Fruit fly (Drosophila melanogaster) whole organism, embryonic: Measurements from ENCODE around the gene TFAM.

Experiments
- Aef1 ChIP-seq: fragments of 200-800 bp; sonication (Bioruptor generic); IDR thresholded peaks from 3 replicates; pipeline ENCODE4 v1.3.6; 2022; ENCODE audit warnings: missing biosample characterization, missing genetic modification characterization
- Atf6 ChIP-seq: fragments of 200-800 bp; sonication (Bioruptor generic); IDR thresholded peaks from 2 replicates; pipeline ENCODE4 v1.3.6; 2022; ENCODE audit warnings: missing biosample characterization, missing genetic modification characterization
- CG1024 ChIP-seq: fragments of 200-800 bp; sonication (Bioruptor generic); IDR thresholded peaks from 2 replicates; pipeline ENCODE4 v1.3.6; 2022; ENCODE audit warnings: missing biosample characterization, missing genetic modification characterization
- CG1233 ChIP-seq: fragments of 200-800 bp; sonication (Bioruptor generic); optimal IDR thresholded peaks from 4 replicates; lab custom pipeline; 2018; ENCODE audit warnings: missing biosample characterization, mild to moderate bottlenecking, missing genetic modification characterization
- CG14014 ChIP-seq: fragments of 200-800 bp; sonication (Bioruptor generic); IDR thresholded peaks from 2 replicates; pipeline ENCODE4 v1.3.6; 2022; ENCODE audit warnings: missing biosample characterization, missing genetic modification characterization
- CG18476 ChIP-seq: fragments of 200-800 bp; sonication (Bioruptor generic); optimal IDR thresholded peaks from 2 replicates; lab custom pipeline; 2016; ENCODE audit warnings: missing biosample characterization, mild to moderate bottlenecking, missing genetic modification characterization
- CG2202 ChIP-seq: fragments of 200-800 bp; sonication (Bioruptor generic); optimal IDR thresholded peaks from 2 replicates; lab custom pipeline; 2018; ENCODE audit warnings: missing biosample characterization, mild to moderate bottlenecking, missing genetic modification characterization
- CG2712 ChIP-seq: fragments of 200-800 bp; optimal IDR thresholded peaks from 3 replicates; lab custom pipeline; 2019; ENCODE audit warnings: missing biosample characterization, mild to moderate bottlenecking, missing genetic modification characterization, moderate library complexity
- CG32767 ChIP-seq: fragments of 200-800 bp; sonication (Bioruptor generic); IDR thresholded peaks from 2 replicates; pipeline ENCODE4 v1.3.6; 2022; ENCODE audit warnings: missing biosample characterization, missing genetic modification characterization
- CG3407 ChIP-seq: fragments of 200-800 bp; sonication (Bioruptor generic); optimal IDR thresholded peaks from 2 replicates; lab custom pipeline; 2018; ENCODE audit warnings: missing biosample characterization, mild to moderate bottlenecking, missing genetic modification characterization
- CG4404 ChIP-seq: fragments of 200-800 bp; sonication (Bioruptor generic); IDR thresholded peaks from 2 replicates; pipeline ENCODE4 v1.3.6; 2022; ENCODE audit warnings: missing biosample characterization, missing genetic modification characterization
- CG4617 ChIP-seq: fragments of 200-800 bp; sonication (Bioruptor generic); optimal IDR thresholded peaks from 3 replicates; lab custom pipeline; 2016; ENCODE audit warnings: missing biosample characterization, missing genetic modification characterization, borderline replicate concordance
- CG6254 ChIP-seq: fragments of 200-800 bp; sonication (Bioruptor generic); optimal IDR thresholded peaks from 3 replicates; lab custom pipeline; 2017; ENCODE audit warnings: mild to moderate bottlenecking, missing biosample characterization, missing genetic modification reagents, missing genetic modification characterization
- CG7372 ChIP-seq: fragments of 200-800 bp; sonication (Bioruptor generic); IDR thresholded peaks from 2 replicates; pipeline ENCODE4 v1.3.6; 2022; ENCODE audit warnings: missing biosample characterization, missing genetic modification characterization
- CG8290 ChIP-seq, 3 experiments: fragments of 200-800 bp; sonication (Bioruptor generic); optimal IDR thresholded peaks; 2 replicates each; lab custom pipeline; 2016 to 2019; ENCODE audit warnings: missing biosample characterization in 3 of 3, missing genetic modification characterization in 3 of 3, mild to moderate bottlenecking in 2 of 3, moderate library complexity in 1 of 3
- CG8924 ChIP-seq: fragments of 200-800 bp; optimal IDR thresholded peaks from 3 replicates; lab custom pipeline; 2019; ENCODE audit warnings: missing biosample characterization, mild to moderate bottlenecking, missing genetic modification characterization, moderate library complexity
- Camta ChIP-seq: fragments of 200-800 bp; sonication (Bioruptor generic); optimal IDR thresholded peaks from 2 replicates; lab custom pipeline; 2016; ENCODE audit warnings: missing biosample characterization, missing genetic modification characterization
- CkIIα-i1 ChIP-seq: fragments of 200-800 bp; sonication (Bioruptor generic); IDR thresholded peaks from 2 replicates; pipeline ENCODE4 v1.3.6; 2022; ENCODE audit warnings: missing biosample characterization, missing genetic modification characterization
- CrebB ChIP-seq: fragments of 200-800 bp; sonication (Bioruptor generic); optimal IDR thresholded peaks from 3 replicates; lab custom pipeline; 2018; ENCODE audit warnings: missing biosample characterization, mild to moderate bottlenecking, missing genetic modification characterization
- Eip74EF ChIP-seq, 2 experiments: fragments of 200-800 bp in 1 of 2; fragments of >200 bp in 1 of 2; sonication (Bioruptor generic) in 1 of 2; optimal IDR thresholded peaks; 2 replicates each; lab custom pipeline; 2017 to 2019; ENCODE audit warnings: missing biosample characterization in 2 of 2, missing genetic modification characterization in 2 of 2, mild to moderate bottlenecking in 1 of 2, moderate library complexity in 1 of 2
- Ets97D ChIP-seq: fragments of 200-800 bp; sonication (Bioruptor generic); optimal IDR thresholded peaks from 3 replicates; lab custom pipeline; 2016; ENCODE audit warnings: missing biosample characterization, missing genetic modification characterization
- Gug ChIP-seq: fragments of 200-800 bp; sonication (Bioruptor generic); IDR thresholded peaks from 4 replicates; pipeline ENCODE4 v1.3.6; 2022; ENCODE audit warnings: missing biosample characterization, missing genetic modification characterization
- HLH4C ChIP-seq: fragments of 200-800 bp; sonication (Bioruptor generic); IDR thresholded peaks from 3 replicates; pipeline ENCODE4 v1.3.6; 2022; ENCODE audit warnings: missing biosample characterization, missing genetic modification characterization; ENCODE audit not compliant: partially characterized antibody
- Hr78 ChIP-seq, 2 experiments: fragments of 200-800 bp in 1 of 2; fragments of >200 bp in 1 of 2; sonication (Bioruptor generic) in 1 of 2; optimal IDR thresholded peaks; 2 replicates each; lab custom pipeline; 2017 to 2019; ENCODE audit warnings: missing biosample characterization in 2 of 2, missing genetic modification characterization in 2 of 2, mild to moderate bottlenecking in 1 of 2, moderate library complexity in 1 of 2
- Kr ChIP-seq: fragments of 200-800 bp; sonication (Bioruptor generic); optimal IDR thresholded peaks from 2 replicates; lab custom pipeline; 2017; ENCODE audit warnings: missing biosample characterization, mild to moderate bottlenecking, missing genetic modification characterization
- MBD-R2 ChIP-seq: fragments of 200-800 bp; sonication (Bioruptor generic); IDR thresholded peaks from 2 replicates; pipeline ENCODE4 v1.3.6; 2022; ENCODE audit warnings: missing biosample characterization, missing genetic modification characterization
- MESR4 ChIP-seq: fragments of 200-800 bp; sonication (Bioruptor generic); optimal IDR thresholded peaks from 2 replicates; lab custom pipeline; 2018; ENCODE audit warnings: missing biosample characterization, mild to moderate bottlenecking, missing genetic modification characterization, moderate library complexity
- Ssrp ChIP-seq: fragments of 200-800 bp; sonication (Bioruptor generic); optimal IDR thresholded peaks from 2 replicates; lab custom pipeline; 2018; ENCODE audit warnings: missing biosample characterization, mild to moderate bottlenecking, missing genetic modification characterization, moderate library complexity
- Usf ChIP-seq: fragments of 200-800 bp; sonication (Bioruptor generic); optimal IDR thresholded peaks from 2 replicates; lab custom pipeline; 2017; ENCODE audit warnings: missing genotype, missing biosample characterization, missing genetic modification characterization
- Xbp1 ChIP-seq: fragments of 200-800 bp; sonication (Bioruptor generic); optimal IDR thresholded peaks from 3 replicates; lab custom pipeline; 2016; ENCODE audit warnings: missing biosample characterization, mild to moderate bottlenecking, missing genetic modification characterization
- abd-A ChIP-seq: fragments of 200-800 bp; sonication (Bioruptor generic); optimal IDR thresholded peaks from 3 replicates; lab custom pipeline; 2019; ENCODE audit warnings: missing biosample characterization, mild to moderate bottlenecking, missing genetic modification characterization, moderate library complexity
- cg ChIP-seq: fragments of 200-800 bp; sonication (Bioruptor generic); optimal IDR thresholded peaks from 3 replicates; lab custom pipeline; 2019; ENCODE audit warnings: missing biosample characterization, mild to moderate bottlenecking, missing genetic modification characterization, moderate library complexity
- chm ChIP-seq: fragments of 200-800 bp; sonication (Bioruptor generic); IDR thresholded peaks from 2 replicates; pipeline ENCODE4 v1.3.6; 2022; ENCODE audit warnings: missing biosample characterization, missing genetic modification characterization
- corto ChIP-seq: fragments of 200-800 bp; sonication (Bioruptor generic); optimal IDR thresholded peaks from 2 replicates; lab custom pipeline; 2016; ENCODE audit warnings: missing biosample characterization, mild to moderate bottlenecking, missing genetic modification characterization, moderate library complexity
- dati ChIP-seq: fragments of 200-800 bp; sonication (Bioruptor generic); IDR thresholded peaks from 2 replicates; pipeline ENCODE4 v1.3.6; 2022; ENCODE audit warnings: missing biosample characterization, missing genetic modification characterization
- dmrt11E ChIP-seq: fragments of 200-800 bp; sonication (Bioruptor generic); optimal IDR thresholded peaks from 3 replicates; lab custom pipeline; 2018; ENCODE audit warnings: missing biosample characterization, mild to moderate bottlenecking, missing genetic modification characterization, moderate library complexity
- grn ChIP-seq: fragments of 200-800 bp; sonication (Bioruptor generic); optimal IDR thresholded peaks from 3 replicates; lab custom pipeline; 2017; ENCODE audit warnings: missing biosample characterization, missing genetic modification characterization
- gro ChIP-seq: fragments of 200-800 bp; sonication (Bioruptor generic); optimal IDR thresholded peaks from 2 replicates; lab custom pipeline; 2016; ENCODE audit warnings: missing biosample characterization, missing genetic modification characterization
- org-1 ChIP-seq: fragments of 200-800 bp; sonication (Bioruptor generic); optimal IDR thresholded peaks from 2 replicates; lab custom pipeline; 2017; ENCODE audit warnings: missing biosample characterization, missing genetic modification characterization
- pb ChIP-seq: fragments of 200-800 bp; sonication (Bioruptor generic); optimal IDR thresholded peaks from 3 replicates; lab custom pipeline; 2016; ENCODE audit warnings: missing biosample characterization, missing genetic modification characterization
- pita ChIP-seq: fragments of 200-800 bp; sonication (Bioruptor generic); optimal IDR thresholded peaks from 2 replicates; lab custom pipeline; 2017; ENCODE audit warnings: missing biosample characterization, mild to moderate bottlenecking, missing genetic modification characterization
- pnt ChIP-seq: fragments of 200-800 bp; sonication (Bioruptor generic); optimal IDR thresholded peaks from 3 replicates; lab custom pipeline; 2016; ENCODE audit warnings: missing biosample characterization, missing genetic modification characterization
- seq ChIP-seq: fragments of 200-800 bp; sonication (Bioruptor generic); IDR thresholded peaks from 2 replicates; pipeline ENCODE4 v1.3.6; 2022; ENCODE audit warnings: missing biosample characterization, missing genetic modification characterization
- slp2 ChIP-seq: fragments of 200-800 bp; sonication (Bioruptor generic); optimal IDR thresholded peaks from 2 replicates; lab custom pipeline; 2016; ENCODE audit warnings: missing biosample characterization, missing genetic modification characterization
- sqz ChIP-seq: fragments of 200-800 bp; sonication (Bioruptor generic); optimal IDR thresholded peaks from 3 replicates; lab custom pipeline; 2018; ENCODE audit warnings: missing biosample characterization, mild to moderate bottlenecking, missing genetic modification characterization
- sr ChIP-seq: fragments of 200-800 bp; sonication (Bioruptor generic); IDR thresholded peaks from 3 replicates; pipeline ENCODE4 v1.3.6; 2022; ENCODE audit warnings: missing biosample characterization, missing genetic modification characterization
- tgo ChIP-seq: fragments of 200-800 bp; sonication (Bioruptor generic); IDR thresholded peaks from 3 replicates; pipeline ENCODE4 v1.3.6; 2022; ENCODE audit warnings: missing biosample characterization, missing genetic modification characterization
- unpg ChIP-seq: fragments of 200-800 bp; sonication (Bioruptor generic); optimal IDR thresholded peaks from 3 replicates; lab custom pipeline; 2018; ENCODE audit warnings: missing biosample characterization, mild to moderate bottlenecking, missing genetic modification characterization, moderate library complexity

The TFAM gene

DNA sequence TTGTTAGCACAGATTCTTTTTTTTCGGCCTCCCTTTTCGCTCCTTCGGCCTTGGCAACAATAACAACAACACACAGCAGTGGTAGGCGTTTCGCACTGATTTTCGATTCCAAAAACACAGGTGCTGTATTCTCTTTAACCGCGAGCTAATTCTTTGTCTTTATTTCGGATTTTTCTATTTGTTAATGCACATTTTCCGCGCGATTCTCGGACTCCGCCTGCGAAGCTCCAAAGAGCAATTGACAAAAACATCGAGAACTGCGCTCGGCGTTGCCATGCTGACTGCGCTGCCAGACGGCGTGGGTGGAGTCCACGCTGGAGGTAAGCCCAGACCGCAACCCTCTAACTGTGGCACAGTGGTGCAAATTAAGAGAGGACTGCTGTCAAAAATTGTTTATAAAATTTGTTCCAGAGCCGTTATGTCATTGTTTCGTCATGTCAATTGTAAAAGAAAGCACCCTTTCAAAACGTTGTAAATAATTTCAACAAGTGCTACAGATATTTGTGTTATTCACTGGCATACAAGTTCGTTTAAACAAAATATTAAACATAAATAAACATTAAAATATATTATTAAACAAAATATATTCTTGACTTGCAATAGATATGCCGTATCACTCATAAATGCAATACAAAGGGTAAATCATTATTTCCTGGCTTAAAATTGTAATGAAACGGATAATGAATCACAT is 19.2 kb downstream of the TFAM start, which contains the start of the genes DPCoAC and CG5180 (continued):
- TF ChIP-seq Hr78 (GFP tag; optimal IDR thresholded peaks at IDR 0.05; lab: Kevin White, UChicago) (no peak), Aef1 (GFP tag; lab: Robert Waterston, UW) (peak; percentile 78), CG1024 (GFP tag; lab: Robert Waterston, UW) (peak; percentile 58; the same call in 1 of the 2 replicates), pb (GFP tag; lab: Kevin White, UChicago) (peak; percentile 49), MBD-R2 (GFP tag; lab: Robert Waterston, UW) (peak; percentile 54), corto (GFP tag; lab: Kevin White, UChicago) (no peak), HLH4C (GFP tag; lab: Robert Waterston, UW) (no peak), slp2 (peak; percentile 56), pita (GFP tag; lab: Kevin White, UChicago) (peak; percentile 90), CG4617 (peak; percentile 58), CG6254 (peak; percentile 12), abd-A (tag; lab: Kevin White, UChicago) (peak; percentile 34), CG2712 (tag; lab: Kevin White, UChicago) (peak; percentile 43), org-1 (GFP tag; lab: Kevin White, UChicago) (no peak), pnt (GFP tag; lab: Kevin White, UChicago) (peak; percentile 8), CG2202 (tag; lab: Kevin White, UChicago) (no peak), grn (GFP tag; lab: Kevin White, UChicago) (no peak), CG32767 (GFP tag; lab: Robert Waterston, UW) (no peak), tgo (GFP tag; lab: Robert Waterston, UW) (peak; percentile 72; the same call in 2 of the 3 replicates), Usf (GFP tag; lab: Kevin White, UChicago) (peak; percentile 39), Ets97D (peak; percentile 83), Gug (GFP tag; lab: Robert Waterston, UW) (peak; percentile 86), Kr (GFP tag; lab: Kevin White, UChicago) (no peak), cg (GFP tag; lab: Kevin White, UChicago) (peak; percentile 56), sqz (no peak), CrebB (tag; lab: Kevin White, UChicago) (peak; percentile 58), seq (peak; percentile 40; the same call in 1 of the 2 replicates), CG1233 (GFP tag; lab: Kevin White, UChicago) (peak; percentile 50), Camta (peak; percentile 45), gro (GFP tag; lab: Kevin White, UChicago) (peak; percentile 77), CG8924 (tag; lab: Kevin White, UChicago) (peak; percentile 59), unpg (peak; percentile 25), CG14014 (peak; percentile 78), dmrt11E (tag; lab: Kevin White, UChicago) (peak; percentile 22), CG7372 (peak; percentile 68; the same call in 1 of the 2 replicates), Atf6 (GFP tag; lab: Robert Waterston, UW) (peak; percentile 32; the same call in 1 of the 2 replicates), CkIIα-i1 (GFP tag; lab: Robert Waterston, UW) (no peak), sr (GFP tag; lab: Robert Waterston, UW) (peak; percentile 78), Ssrp (tag; lab: Kevin White, UChicago) (peak; percentile 59), chm (GFP tag; lab: Robert Waterston, UW) (peak; percentile 81), MESR4 (GFP tag; lab: Kevin White, UChicago) (peak; percentile 74), CG8290 (GFP tag; optimal IDR thresholded peaks at IDR 0.05; lab: Kevin White, UChicago) (peak; percentile 54), CG8290 (tag; optimal IDR thresholded peaks at IDR 0.05; lab: Kevin White, UChicago) (peak in 1 of 2 experiments; percentile 95), Eip74EF (GFP tag; optimal IDR thresholded peaks at IDR 0.05; lab: Kevin White, UChicago) (no peak), dati (GFP tag; lab: Robert Waterston, UW) (0 out of 2 replicates have a peak, but pooled peaks have one; percentile 23), CG18476 (GFP tag; lab: Kevin White, UChicago) (peak; percentile 1), CG4404 (GFP tag; lab: Robert Waterston, UW) (peak; percentile 48; the same call in 1 of the 2 replicates), CG3407 (GFP tag; lab: Kevin White, UChicago) (no peak), Xbp1 (GFP tag; lab: Kevin White, UChicago) (peak; percentile 81)
